Worm (Caenorhabditis elegans) whole organism, L3 larva: ENCODE measurements around the gene dyf-19.

Source experiments
- ama-1 ChIP-seq: fragments of 150-350 bp; optimal IDR thresholded peaks from 2 replicates; lab custom pipeline; 2018
- ceh-28 ChIP-seq: fragments of 150-350 bp; optimal IDR thresholded peaks from 2 replicates; lab custom pipeline; 2014; ENCODE audit warnings: missing biosample characterization, missing genetic modification reagents, missing genetic modification characterization
- egl-5 ChIP-seq: fragments of 150-350 bp; optimal IDR thresholded peaks from 2 replicates; lab custom pipeline; 2017; ENCODE audit warnings: missing biosample characterization, missing genetic modification reagents, missing genetic modification characterization, inconsistent platforms
- elt-1 ChIP-seq: fragments of 150-350 bp; optimal IDR thresholded peaks from 2 replicates; lab custom pipeline; 2014; ENCODE audit warnings: missing biosample characterization, missing genetic modification characterization
- nhr-11 ChIP-seq: fragments of 150-350 bp; optimal IDR thresholded peaks from 2 replicates; lab custom pipeline; 2014; ENCODE audit warnings: missing biosample characterization, missing genetic modification characterization
- nhr-23 ChIP-seq: fragments of 150-350 bp; optimal IDR thresholded peaks from 2 replicates; lab custom pipeline; 2014; ENCODE audit warnings: missing biosample characterization, missing genetic modification reagents, missing genetic modification characterization
- nhr-237 ChIP-seq: fragments of 150-350 bp; optimal IDR thresholded peaks from 2 replicates; lab custom pipeline; 2014; ENCODE audit warnings: missing biosample characterization, missing genetic modification characterization
- snpc-4 ChIP-seq: fragments of 150-350 bp; optimal IDR thresholded peaks from 2 replicates; lab custom pipeline; 2014; ENCODE audit warnings: missing biosample characterization, missing genetic modification characterization
- unc-39 ChIP-seq: sonication (generic microtip); optimal IDR thresholded peaks from 4 replicates; lab custom pipeline; 2017; ENCODE audit warnings: missing biosample characterization, missing genetic modification characterization

DNA sequence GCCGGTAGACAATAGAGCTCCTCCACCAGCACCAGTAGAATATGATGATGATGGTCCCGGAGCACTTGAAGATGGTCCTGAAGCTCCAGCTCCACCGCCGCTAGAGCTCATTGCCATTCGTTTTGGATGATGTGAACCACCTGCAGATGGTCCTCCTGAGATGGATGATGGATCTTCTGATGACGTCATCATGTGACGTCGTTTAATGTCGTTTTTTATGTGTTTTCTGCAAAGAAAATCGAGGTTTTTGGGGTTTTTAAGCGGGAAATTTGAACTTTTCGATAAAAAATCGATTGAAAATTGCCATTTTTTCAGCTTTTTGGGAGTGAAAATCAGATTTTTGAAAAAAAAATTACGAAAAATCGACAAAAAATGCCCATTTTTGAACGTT, 11.3 kb downstream of the dyf-19 start:
- no peak for TF ChIP-seq nhr-11 (tag; lab: Kevin White, UChicago)
- no peak for TF ChIP-seq nhr-23 (tag; lab: Kevin White, UChicago)
- TF ChIP-seq nhr-237 (tag; lab: Kevin White, UChicago), result no peak
- TF ChIP-seq ceh-28 (tag; lab: Kevin White, UChicago), result no peak
- TF ChIP-seq egl-5 (tag; lab: Kevin White, UChicago), result no peak
- TF ChIP-seq unc-39 (tag; lab: Kevin White, UChicago), result no peak
- TF ChIP-seq snpc-4 (tag; lab: Kevin White, UChicago), result no peak
- TF ChIP-seq elt-1 (tag; lab: Kevin White, UChicago), result no peak
- TF ChIP-seq ama-1 (lab: Kevin White, UChicago), result no peak
